Fruit fly (Drosophila melanogaster) whole organism, adult: ENCODE results near the gene CG9986.

Source experiments
- CG33017 ChIP-seq: fragments of 200-800 bp; sonication (Bioruptor generic); optimal IDR thresholded peaks from 2 replicates; lab custom pipeline; 2018; ENCODE audit warnings: missing biosample characterization, mild to moderate bottlenecking, missing genetic modification characterization, moderate library complexity
- CG7045 ChIP-seq: fragments of 200-800 bp; sonication (Bioruptor generic); optimal IDR thresholded peaks from 2 replicates; lab custom pipeline; 2017; ENCODE audit warnings: missing biosample characterization, mild to moderate bottlenecking, missing genetic modification characterization
- CG7101 ChIP-seq: fragments of 200-800 bp; sonication (Bioruptor generic); optimal IDR thresholded peaks from 2 replicates; lab custom pipeline; 2018; ENCODE audit warnings: missing biosample characterization, mild to moderate bottlenecking, missing genetic modification characterization, moderate library complexity
- Hr96 ChIP-seq: fragments of 200-800 bp; sonication (Bioruptor generic); optimal IDR thresholded peaks from 2 replicates; lab custom pipeline; 2016; ENCODE audit warnings: missing biosample characterization, missing genetic modification characterization
- bab1 ChIP-seq: fragments of 200-800 bp; sonication (Bioruptor generic); optimal IDR thresholded peaks from 3 replicates; lab custom pipeline; 2019; ENCODE audit warnings: missing biosample characterization, mild to moderate bottlenecking, missing genetic modification characterization, moderate library complexity
- ovo ChIP-seq: fragments of 200-800 bp; sonication (Bioruptor generic); optimal IDR thresholded peaks from 2 replicates; lab custom pipeline; 2016; ENCODE audit warnings: missing biosample characterization, missing genetic modification characterization
- pad ChIP-seq: fragments of 200-800 bp; sonication (Bioruptor generic); optimal IDR thresholded peaks from 3 replicates; lab custom pipeline; 2017; ENCODE audit warnings: missing biosample characterization, missing genetic modification characterization, mild to moderate bottlenecking, moderate library complexity, missing genetic modification reagents
- toe ChIP-seq: fragments of 200-800 bp; sonication (Bioruptor generic); optimal IDR thresholded peaks from 2 replicates; lab custom pipeline; 2016; ENCODE audit warnings: missing biosample characterization, missing genetic modification characterization

DNA sequence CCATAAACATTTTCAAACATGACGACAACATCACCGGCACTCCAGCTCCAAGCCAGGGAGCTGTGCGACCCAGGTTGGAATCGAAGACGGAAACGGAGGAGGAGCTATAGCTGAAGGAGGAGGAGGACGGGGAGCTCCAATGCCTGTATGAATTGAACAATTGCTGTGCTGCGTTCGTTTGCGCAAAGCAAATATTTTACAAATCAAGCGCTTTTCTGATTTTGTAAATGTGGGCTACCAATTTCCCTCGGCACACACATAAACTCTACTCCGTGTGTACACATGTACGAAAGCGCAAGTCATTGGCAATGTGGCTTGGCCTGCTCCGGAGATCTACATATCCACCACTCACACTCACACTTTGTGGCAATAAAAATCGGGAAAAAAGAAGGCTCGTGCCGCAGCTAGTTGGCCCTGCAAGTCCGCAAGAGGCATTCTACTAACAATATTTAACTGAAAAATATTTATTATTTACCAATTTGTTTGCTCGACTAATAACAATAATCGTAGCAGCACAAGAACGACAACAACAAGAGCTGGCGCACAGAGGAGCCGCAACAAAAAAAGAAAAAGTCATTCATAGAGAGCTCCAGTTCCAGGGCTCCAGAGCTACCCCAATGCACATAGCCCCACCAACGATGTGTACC is 36.2 kb upstream of the CG9986 start:
- TF ChIP-seq CG7045 (GFP tag; lab: Kevin White, UChicago) (no peak), ovo (GFP tag; lab: Kevin White, UChicago) (no peak), bab1 (GFP tag; lab: Kevin White, UChicago) (no peak), Hr96 (GFP tag; lab: Kevin White, UChicago) (no peak), toe (GFP tag; lab: Kevin White, UChicago) (no peak), pad (GFP tag; lab: Kevin White, UChicago) (no peak), CG7101 (no peak), CG33017 (tag; lab: Kevin White, UChicago) (no peak)
